Worm (Caenorhabditis elegans) whole organism, L4/young adult: ENCODE measurements around the gene T03G6.7.

Experiments
- W03F9.2 ChIP-seq: fragments of 150-350 bp; optimal IDR thresholded peaks from 2 replicates; lab custom pipeline; 2014; ENCODE audit warnings: missing biosample characterization, missing genetic modification characterization
- dao-5 ChIP-seq: sonication (generic microtip); optimal IDR thresholded peaks from 2 replicates; lab custom pipeline; 2016; ENCODE audit warnings: missing genotype, missing genetic modification characterization, moderate library complexity, missing compliant biosample characterization
- him-1 ChIP-seq: sonication (generic microtip); optimal IDR thresholded peaks from 2 replicates; lab custom pipeline; 2016; ENCODE audit warnings: missing genotype, missing genetic modification reagents, missing genetic modification characterization, missing compliant biosample characterization

DNA sequence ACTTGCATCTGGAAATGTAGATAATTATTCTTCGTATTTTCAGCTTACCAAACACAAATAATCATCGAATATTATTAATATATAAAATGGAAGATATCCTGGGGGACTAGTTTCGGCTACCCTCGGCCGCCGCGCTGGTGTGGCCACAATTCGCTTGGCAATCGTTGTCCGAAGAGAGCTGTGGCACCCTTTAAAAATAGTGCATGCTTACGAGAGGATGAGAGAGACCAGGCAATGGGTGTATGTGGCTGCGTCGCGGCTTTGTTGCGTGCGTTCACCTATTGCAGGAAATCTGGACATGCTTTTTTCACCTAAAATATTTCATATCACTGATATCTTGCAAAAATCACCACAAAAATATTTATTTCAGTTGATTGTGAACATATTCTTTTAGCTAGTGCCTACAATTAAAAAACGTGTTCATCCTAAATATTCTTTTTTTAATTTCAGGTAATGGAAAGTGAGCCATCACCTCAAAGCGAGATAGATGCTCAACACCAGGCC is 21.1 kb upstream of the T03G6.7 start, which contains the start of the genes ccd-5 and F52H2.1:
- no peak for TF ChIP-seq dao-5 (tag; lab: Kevin White, UChicago)
- TF ChIP-seq W03F9.2 (tag; lab: Kevin White, UChicago): no peak
- TF ChIP-seq him-1: no peak
